Worm (Caenorhabditis elegans): ENCODE results near the gene num-1.

ce11 chrV:20871194-20871593, 41.6 kb downstream of the num-1 start:
- no peak for TF ChIP-seq ZK546.5 (tag; optimal IDR thresholded peaks at IDR 0.05)
- TF ChIP-seq snpc-4 (tag; optimal IDR thresholded peaks at IDR 0.05), result no peak
- no peak for TF ChIP-seq lin-15B (tag; optimal IDR thresholded peaks at IDR 0.05)
- TF ChIP-seq mdt-29 (GFP tag; IDR thresholded peaks at IDR 0.05), result no peak
- peak in 1 of 2 experiments; percentile 81 for TF ChIP-seq unc-62 (GFP tag; optimal IDR thresholded peaks at IDR 0.05 in 1 of 2)
- TF ChIP-seq unc-62 (tag; optimal IDR thresholded peaks at IDR 0.05), result no peak
- TF ChIP-seq attf-4 (tag; optimal IDR thresholded peaks at IDR 0.05), result no peak
- TF ChIP-seq R02D3.7 (tag; optimal IDR thresholded peaks at IDR 0.05), result no peak
- TF ChIP-seq lin-38 (GFP tag; IDR thresholded peaks at IDR 0.05), result no peak
- TF ChIP-seq mdl-1 (tag; optimal IDR thresholded peaks at IDR 0.05), result no peak
